Worm (Caenorhabditis elegans) whole organism, mixed stage, embryonic: ENCODE results near the gene sknr-1.

Experiments used
- ceh-43 ChIP-seq: fragments of 200-800 bp; sonication (Bioruptor generic); optimal IDR thresholded peaks from 2 replicates; lab custom pipeline; 2018; ENCODE audit warnings: mild to moderate bottlenecking, missing genetic modification characterization, moderate library complexity, missing compliant biosample characterization
- lin-32 ChIP-seq: fragments of 200-800 bp; sonication (Bioruptor generic); optimal IDR thresholded peaks from 2 replicates; lab custom pipeline; 2018; ENCODE audit warnings: mild to moderate bottlenecking, missing genetic modification characterization, missing compliant biosample characterization
- nhr-2 ChIP-seq: fragments of 150-350 bp; optimal IDR thresholded peaks from 2 replicates; lab custom pipeline; 2014; ENCODE audit warnings: missing biosample characterization, missing genetic modification characterization
- nhr-237 ChIP-seq: fragments of 150-350 bp; optimal IDR thresholded peaks from 2 replicates; lab custom pipeline; 2014; ENCODE audit warnings: missing biosample characterization, missing genetic modification characterization
- nhr-76 ChIP-seq: sonication (generic microtip); optimal IDR thresholded peaks from 2 replicates; lab custom pipeline; 2017; ENCODE audit warnings: missing biosample characterization, missing genetic modification characterization
- sem-2 ChIP-seq: fragments of 200-800 bp; sonication (Bioruptor generic); optimal IDR thresholded peaks from 2 replicates; lab custom pipeline; 2018; ENCODE audit warnings: mild to moderate bottlenecking, missing genetic modification characterization, missing compliant biosample characterization
- snpc-4 ChIP-seq: fragments of 150-350 bp; optimal IDR thresholded peaks from 2 replicates; lab custom pipeline; 2014; ENCODE audit warnings: missing biosample characterization, missing genetic modification characterization
- unc-39 ChIP-seq: fragments of 150-350 bp; optimal IDR thresholded peaks from 2 replicates; lab custom pipeline; 2014; ENCODE audit warnings: missing biosample characterization, missing genetic modification characterization
- unc-62 ChIP-seq: fragments of 150-350 bp; optimal IDR thresholded peaks from 2 replicates; lab custom pipeline; 2014; ENCODE audit warnings: missing biosample characterization, missing genetic modification reagents, missing genetic modification characterization

ce11 chrV:2664525-2665053, 39.3 kb upstream of the sknr-1 start, which contains the start of gene ndx-2:
- TF ChIP-seq nhr-2 (tag; lab: Kevin White, UChicago) (no peak), nhr-237 (no peak), nhr-76 (tag; lab: Kevin White, UChicago) (no peak), ceh-43 (no peak), unc-62 (no peak), snpc-4 (tag; lab: Kevin White, UChicago) (no peak), lin-32 (GFP tag; lab: Kevin White, UChicago) (no peak), unc-39 (no peak), sem-2 (GFP tag; lab: Kevin White, UChicago) (no peak)
